Fruit fly (Drosophila melanogaster) Kc167 (cell line): ENCODE results near the gene nenya.

Source experiments
- psq ChIP-seq: fragments of >200 bp; optimal IDR thresholded peaks from 2 replicates; lab custom pipeline; 2017; ENCODE audit warnings: missing external identifiers
- ttk ChIP-seq: sonication (Bioruptor generic); optimal IDR thresholded peaks from 2 replicates; lab custom pipeline; 2017; ENCODE audit warnings: missing external identifiers

dm6 chr3R:27905695-27906094, 22.3 kb downstream of the nenya start, which contains the start of gene CG34353:
- TF ChIP-seq ttk (lab: Kevin White, UChicago) (no peak), psq (no peak)
